Worm (Caenorhabditis elegans) whole organism, early embryonic: Measurements from ENCODE around the gene clx-1.

Experiments used
- B0310.2 ChIP-seq: sonication (generic microtip); optimal IDR thresholded peaks from 2 replicates; lab custom pipeline; 2016; ENCODE audit warnings: mild to moderate bottlenecking, missing genetic modification characterization, missing compliant biosample characterization
- F13C5.2 ChIP-seq: sonication (generic microtip); optimal IDR thresholded peaks from 2 replicates; lab custom pipeline; 2017; ENCODE audit warnings: mild to moderate bottlenecking, missing genetic modification characterization, inconsistent platforms, missing compliant biosample characterization
- aly-1 ChIP-seq: sonication (generic microtip); optimal IDR thresholded peaks from 2 replicates; lab custom pipeline; 2016; ENCODE audit warnings: missing genetic modification characterization, missing compliant biosample characterization
- ama-1 ChIP-seq: fragments of 150-350 bp; optimal IDR thresholded peaks from 2 replicates; lab custom pipeline; 2014
- ceh-13 ChIP-seq: fragments of 200-800 bp; sonication (Bioruptor generic); optimal IDR thresholded peaks from 2 replicates; lab custom pipeline; 2018; ENCODE audit warnings: mild to moderate bottlenecking, missing genetic modification characterization, missing compliant biosample characterization
- ceh-36 ChIP-seq: sonication (generic microtip); optimal IDR thresholded peaks from 2 replicates; lab custom pipeline; 2016; ENCODE audit warnings: missing genetic modification characterization, inconsistent platforms, missing compliant biosample characterization
- ets-7 ChIP-seq: sonication (generic microtip); optimal IDR thresholded peaks from 2 replicates; lab custom pipeline; 2016; ENCODE audit warnings: missing genotype, missing genetic modification characterization, missing compliant biosample characterization
- flt-1 ChIP-seq: fragments of 200-800 bp; sonication (Bioruptor generic); IDR thresholded peaks from 2 replicates; pipeline ENCODE4 v1.3.6; 2022; ENCODE audit warnings: missing genetic modification characterization, missing compliant biosample characterization
- hmbx-1 ChIP-seq: sonication (generic microtip); optimal IDR thresholded peaks from 2 replicates; lab custom pipeline; 2016; ENCODE audit warnings: mild to moderate bottlenecking, missing genetic modification characterization, missing compliant biosample characterization
- hmg-4 ChIP-seq: fragments of 200-800 bp; sonication (Bioruptor generic); optimal IDR thresholded peaks from 2 replicates; lab custom pipeline; 2018; ENCODE audit warnings: mild to moderate bottlenecking, missing genetic modification characterization, missing compliant biosample characterization
- hnd-1 ChIP-seq: sonication (generic microtip); optimal IDR thresholded peaks from 2 replicates; lab custom pipeline; 2016; ENCODE audit warnings: missing genetic modification characterization, missing compliant biosample characterization
- pes-1 ChIP-seq: fragments of 200-800 bp; sonication (Bioruptor generic); IDR thresholded peaks from 2 replicates; pipeline ENCODE4 v1.3.6; 2022; ENCODE audit warnings: missing genetic modification reagents, missing genetic modification characterization, missing compliant biosample characterization
- scrt-1 ChIP-seq: fragments of 200-800 bp; sonication (Bioruptor generic); IDR thresholded peaks from 2 replicates; pipeline ENCODE4 v1.3.6; 2022; ENCODE audit warnings: missing genetic modification characterization, missing compliant biosample characterization
- sea-1 ChIP-seq: fragments of 200-800 bp; sonication (Bioruptor generic); conservative IDR thresholded peaks from 2 replicates; pipeline ENCODE4 v1.3.6; 2022; ENCODE audit warnings: missing genetic modification characterization, missing compliant biosample characterization
- tbx-11 ChIP-seq: fragments of 200-800 bp; sonication (Bioruptor generic); IDR thresholded peaks from 2 replicates; pipeline ENCODE4 v1.3.6; 2022; ENCODE audit warnings: missing genetic modification characterization, missing compliant biosample characterization
- tbx-37 ChIP-seq: fragments of 200-800 bp; sonication (Bioruptor generic); conservative IDR thresholded peaks from 2 replicates; pipeline ENCODE4 v1.3.6; 2022; ENCODE audit warnings: missing genetic modification reagents, missing genetic modification characterization, missing compliant biosample characterization
- tra-4 ChIP-seq: sonication (generic microtip); optimal IDR thresholded peaks from 2 replicates; lab custom pipeline; 2017; ENCODE audit warnings: missing genetic modification characterization, missing compliant biosample characterization

clx-1 gene

DNA sequence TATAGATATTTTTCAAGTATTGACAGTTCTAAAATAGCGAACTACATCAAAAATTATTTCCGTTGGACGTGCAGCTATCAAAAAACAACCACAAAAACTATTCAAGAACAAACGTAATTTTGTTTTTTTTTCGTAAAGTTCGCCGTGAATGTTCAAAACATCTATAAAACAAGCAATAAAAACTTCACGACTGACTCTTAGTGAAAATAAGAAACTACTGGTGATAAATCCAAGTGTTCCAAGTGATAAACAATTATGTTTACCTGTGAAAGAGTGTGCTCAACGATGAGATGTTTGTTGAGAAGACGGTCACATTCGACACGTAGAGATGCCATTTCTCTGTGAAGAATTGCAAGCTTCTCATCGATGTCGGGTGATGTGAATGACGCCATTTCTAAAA, 11.6 kb upstream of the clx-1 start, which contains the start of gene C50F7.6:
Gene C50F7.6 (minus strand): TSS at position 394 of the 400 bp plus-strand sequence.
- TF ChIP-seq hmbx-1 (tag; lab: Kevin White, UChicago): no peak
- TF ChIP-seq sea-1: no peak
- no peak for TF ChIP-seq F13C5.2 (tag; lab: Kevin White, UChicago)
- TF ChIP-seq ama-1 (lab: Kevin White, UChicago): no peak
- TF ChIP-seq hmg-4: no peak
- TF ChIP-seq tbx-37 (GFP tag; lab: Robert Waterston, UW): no peak
- TF ChIP-seq ceh-13 (GFP tag; lab: Kevin White, UChicago): no peak
- no peak for TF ChIP-seq B0310.2 (tag; lab: Kevin White, UChicago)
- TF ChIP-seq ets-7 (tag; lab: Kevin White, UChicago): no peak
- no peak for TF ChIP-seq scrt-1 (GFP tag; lab: Robert Waterston, UW)
- TF ChIP-seq aly-1 (tag; lab: Kevin White, UChicago): no peak
- TF ChIP-seq hnd-1 (tag; lab: Kevin White, UChicago): no peak
- no peak for TF ChIP-seq pes-1
- TF ChIP-seq ceh-36: no peak

ce11 chrIV:7723555-7723954, 10.9 kb upstream of the clx-1 start:
- TF ChIP-seq tra-4 (tag; lab: Kevin White, UChicago): no peak
- TF ChIP-seq tbx-37 (GFP tag; lab: Robert Waterston, UW): no peak
- TF ChIP-seq aly-1 (tag; lab: Kevin White, UChicago): no peak
- no peak for TF ChIP-seq sea-1
- TF ChIP-seq ceh-36: no peak
- no peak for TF ChIP-seq hmg-4
- no peak for TF ChIP-seq tbx-11 (GFP tag; lab: Robert Waterston, UW)
- no peak for TF ChIP-seq scrt-1 (GFP tag; lab: Robert Waterston, UW)

- TF ChIP-seq flt-1 (no peak), hmbx-1 (tag; lab: Kevin White, UChicago) (no peak)
These were observed 9.5 kb upstream of the clx-1 start for ce11 chrIV:7724912-7725311.

- no peak for TF ChIP-seq tbx-37 (GFP tag; lab: Robert Waterston, UW)
- no peak for TF ChIP-seq B0310.2 (tag; lab: Kevin White, UChicago)
- no peak for TF ChIP-seq hnd-1 (tag; lab: Kevin White, UChicago)
- no peak for TF ChIP-seq pes-1
- no peak for TF ChIP-seq hmg-4
- TF ChIP-seq scrt-1 (GFP tag; lab: Robert Waterston, UW): no peak
- no peak for TF ChIP-seq ets-7 (tag; lab: Kevin White, UChicago)
- TF ChIP-seq ceh-13 (GFP tag; lab: Kevin White, UChicago): no peak
- no peak for TF ChIP-seq tbx-11 (GFP tag; lab: Robert Waterston, UW)
- no peak for TF ChIP-seq ceh-36
- TF ChIP-seq aly-1 (tag; lab: Kevin White, UChicago): no peak
- no peak for TF ChIP-seq ama-1 (lab: Kevin White, UChicago)
- TF ChIP-seq F13C5.2 (tag; lab: Kevin White, UChicago): no peak
- no peak for TF ChIP-seq tra-4 (tag; lab: Kevin White, UChicago)
- TF ChIP-seq sea-1: no peak
These were observed 8.1 kb upstream of the clx-1 start, which contains the start of gene C50F7.5 for ce11 chrIV:7726325-7726724. Gene C50F7.5, plus strand, starts transcription at chrIV:7726719.

DNA sequence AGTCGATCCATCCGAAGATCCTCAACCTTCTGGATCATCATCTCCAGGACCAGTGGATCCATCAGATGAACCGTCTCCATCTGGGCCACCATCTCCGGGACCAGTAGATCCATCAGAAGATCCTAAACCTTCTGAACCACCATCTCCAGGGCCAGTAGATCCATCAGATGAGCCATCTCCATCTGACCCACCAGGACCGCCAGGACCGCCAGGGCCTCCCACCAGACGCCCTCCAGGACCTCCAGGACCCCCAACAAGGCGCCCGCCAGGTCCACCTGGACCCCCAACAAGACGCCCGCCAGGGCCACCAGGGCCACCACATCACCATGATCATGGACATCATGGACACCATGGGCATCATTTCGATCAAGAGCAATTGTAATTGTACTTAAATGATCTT, 7.2 kb upstream of the clx-1 start:
- TF ChIP-seq hmbx-1 (tag; lab: Kevin White, UChicago) (no peak), tra-4 (tag; lab: Kevin White, UChicago) (no peak), F13C5.2 (tag; lab: Kevin White, UChicago) (no peak), tbx-37 (GFP tag; lab: Robert Waterston, UW) (no peak), ets-7 (tag; lab: Kevin White, UChicago) (no peak), pes-1 (no peak), sea-1 (no peak), B0310.2 (tag; lab: Kevin White, UChicago) (no peak), ceh-36 (no peak), tbx-11 (GFP tag; lab: Robert Waterston, UW) (no peak)

DNA sequence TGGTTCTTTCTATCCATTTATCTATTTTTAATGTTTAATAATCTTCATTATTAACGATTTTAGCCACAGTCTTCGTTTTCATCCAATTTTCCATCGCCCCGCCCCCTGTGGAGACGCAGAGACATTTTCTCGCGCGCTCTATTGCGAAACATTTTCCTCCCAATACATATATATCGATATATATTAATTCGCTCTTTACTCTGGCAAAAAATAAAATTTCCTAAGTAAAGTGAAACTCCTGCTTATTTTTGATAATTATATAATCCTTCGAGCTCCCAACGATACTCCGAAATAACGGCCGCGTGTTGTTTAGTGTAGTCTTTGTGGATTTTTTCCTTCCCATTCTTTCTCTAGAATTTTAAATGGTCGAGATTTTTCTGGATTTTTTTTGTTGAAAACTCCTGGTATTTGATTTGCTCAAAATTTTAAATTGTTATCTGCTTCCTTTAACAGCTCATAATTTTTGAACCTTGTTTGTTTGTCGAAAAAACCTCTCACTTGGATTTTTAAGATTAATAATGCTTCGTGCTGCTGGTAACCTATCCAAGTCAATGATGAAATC, 6.0 kb upstream of the clx-1 start, which contains the start of gene sucg-1:
Gene sucg-1 (plus strand): TSS at position 512 of the 562 bp plus-strand sequence.
- TF ChIP-seq hmbx-1 (tag; lab: Kevin White, UChicago) (no peak), ceh-13 (GFP tag; lab: Kevin White, UChicago) (no peak), sea-1 (no peak)

- TF ChIP-seq sea-1 (no peak), ets-7 (tag; lab: Kevin White, UChicago) (no peak), aly-1 (tag; lab: Kevin White, UChicago) (no peak), B0310.2 (tag; lab: Kevin White, UChicago) (no peak), F13C5.2 (tag; lab: Kevin White, UChicago) (no peak), ceh-36 (no peak), ceh-13 (GFP tag; lab: Kevin White, UChicago) (no peak), scrt-1 (GFP tag; lab: Robert Waterston, UW) (no peak)
These were observed 2.5 kb upstream of the clx-1 start, which contains the start of the genes C50F7.9 and C50F7.3 for ce11 chrIV:7731960-7732359. Gene C50F7.9, minus strand, starts transcription at chrIV:7732060. Gene C50F7.3, plus strand, starts transcription at chrIV:7732329.

DNA sequence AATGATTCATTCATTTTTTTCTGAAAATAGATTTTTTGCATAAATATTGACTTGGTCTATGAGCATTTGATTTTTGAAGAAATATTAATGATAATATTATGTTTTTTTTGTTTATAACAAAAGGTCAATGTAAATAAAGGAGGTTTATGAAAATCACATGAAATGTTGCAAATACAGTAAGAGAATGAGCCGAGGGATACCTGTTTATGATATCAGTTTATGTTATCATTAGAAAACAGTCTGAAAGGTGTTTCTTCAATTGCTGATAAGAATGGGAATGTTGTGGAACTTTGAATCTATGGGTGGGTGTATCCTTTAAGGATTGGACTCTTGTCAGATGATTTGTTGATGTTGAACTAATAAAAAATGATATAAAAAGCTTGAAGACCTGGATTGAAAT, 275 bp upstream of the clx-1 start:
- no peak for TF ChIP-seq tbx-11 (GFP tag; lab: Robert Waterston, UW)
- no peak for TF ChIP-seq ceh-36
- TF ChIP-seq sea-1: no peak
- no peak for TF ChIP-seq pes-1
- no peak for TF ChIP-seq ceh-13 (GFP tag; lab: Kevin White, UChicago)
- TF ChIP-seq flt-1: no peak
- TF ChIP-seq B0310.2 (tag; lab: Kevin White, UChicago): no peak
- no peak for TF ChIP-seq hmg-4
- no peak for TF ChIP-seq tra-4 (tag; lab: Kevin White, UChicago)
- TF ChIP-seq tbx-37 (GFP tag; lab: Robert Waterston, UW): no peak
- no peak for TF ChIP-seq scrt-1 (GFP tag; lab: Robert Waterston, UW)
- no peak for TF ChIP-seq hnd-1 (tag; lab: Kevin White, UChicago)
- no peak for TF ChIP-seq hmbx-1 (tag; lab: Kevin White, UChicago)
- TF ChIP-seq ama-1 (lab: Kevin White, UChicago): no peak
- TF ChIP-seq F13C5.2 (tag; lab: Kevin White, UChicago): no peak
- TF ChIP-seq aly-1 (tag; lab: Kevin White, UChicago): no peak
- no peak for TF ChIP-seq ets-7 (tag; lab: Kevin White, UChicago)
